Fruit fly (Drosophila melanogaster) whole organism, embryonic: ENCODE data around the gene PPYR1.

Experiments
- Abd-B ChIP-seq: fragments of 200-800 bp; sonication (Bioruptor generic); optimal IDR thresholded peaks from 2 replicates; lab custom pipeline; 2018; ENCODE audit warnings: missing biosample characterization, mild to moderate bottlenecking, missing genetic modification characterization, moderate library complexity
- Adf1 ChIP-seq: fragments of 200-800 bp; sonication (Bioruptor generic); IDR thresholded peaks from 2 replicates; pipeline ENCODE4 v1.3.6; 2022; ENCODE audit warnings: missing biosample characterization, missing genetic modification characterization
- B-H1 ChIP-seq: fragments of 200-800 bp; sonication (Bioruptor generic); IDR thresholded peaks from 3 replicates; pipeline ENCODE4 v1.3.6; 2022; ENCODE audit warnings: missing biosample characterization, missing genetic modification characterization
- CG10147 ChIP-seq: fragments of 200-800 bp; sonication (Bioruptor generic); optimal IDR thresholded peaks from 2 replicates; lab custom pipeline; 2019; ENCODE audit warnings: missing biosample characterization, mild to moderate bottlenecking, missing genetic modification characterization, moderate library complexity
- CG10366 ChIP-seq: fragments of 200-800 bp; sonication (Bioruptor generic); IDR thresholded peaks from 2 replicates; pipeline ENCODE4 v1.3.6; 2022; ENCODE audit warnings: missing biosample characterization, missing genetic modification characterization
- CG11560 ChIP-seq: fragments of 200-800 bp; sonication (Bioruptor generic); IDR thresholded peaks from 3 replicates; pipeline ENCODE4 v1.3.6; 2022; ENCODE audit warnings: missing biosample characterization, missing genetic modification characterization
- CG12219 ChIP-seq: fragments of 200-800 bp; sonication (Bioruptor generic); optimal IDR thresholded peaks from 3 replicates; lab custom pipeline; 2018; ENCODE audit warnings: missing biosample characterization, mild to moderate bottlenecking, missing genetic modification characterization
- CG13123 ChIP-seq: fragments of 200-800 bp; sonication (Bioruptor generic); optimal IDR thresholded peaks from 2 replicates; lab custom pipeline; 2016; ENCODE audit warnings: missing biosample characterization, missing genetic modification characterization
- CG14014 ChIP-seq: fragments of 200-800 bp; sonication (Bioruptor generic); IDR thresholded peaks from 2 replicates; pipeline ENCODE4 v1.3.6; 2022; ENCODE audit warnings: missing biosample characterization, missing genetic modification characterization
- CG15269 ChIP-seq: fragments of 200-800 bp; sonication (Bioruptor generic); optimal IDR thresholded peaks from 2 replicates; lab custom pipeline; 2018; ENCODE audit warnings: missing biosample characterization, mild to moderate bottlenecking, missing genetic modification characterization, moderate library complexity
- CG1529 ChIP-seq: fragments of 200-800 bp; sonication (Bioruptor generic); optimal IDR thresholded peaks from 3 replicates; lab custom pipeline; 2018; ENCODE audit warnings: missing biosample characterization, missing genetic modification characterization
- CG15514 ChIP-seq: fragments of 200-800 bp; sonication (Bioruptor generic); optimal IDR thresholded peaks from 3 replicates; lab custom pipeline; 2017; ENCODE audit warnings: missing biosample characterization, missing genetic modification characterization, mild to moderate bottlenecking, moderate library complexity, missing genetic modification reagents
- CG1647 ChIP-seq: fragments of 200-800 bp; sonication (Bioruptor generic); optimal IDR thresholded peaks from 3 replicates; lab custom pipeline; 2016; ENCODE audit warnings: missing biosample characterization, missing genetic modification characterization
- CG17186 ChIP-seq: fragments of 200-800 bp; sonication (Bioruptor generic); optimal IDR thresholded peaks from 3 replicates; lab custom pipeline; 2017; ENCODE audit warnings: missing biosample characterization, missing genetic modification reagents, missing genetic modification characterization
- CG30020 ChIP-seq: fragments of 200-800 bp; optimal IDR thresholded peaks from 2 replicates; lab custom pipeline; 2019; ENCODE audit warnings: missing biosample characterization, mild to moderate bottlenecking, missing genetic modification characterization, moderate library complexity
- CG30403 ChIP-seq: fragments of 200-800 bp; sonication (Bioruptor generic); optimal IDR thresholded peaks from 3 replicates; lab custom pipeline; 2016; ENCODE audit warnings: missing biosample characterization, missing genetic modification characterization
- CG32532 ChIP-seq: fragments of 200-800 bp; sonication (Bioruptor generic); IDR thresholded peaks from 2 replicates; pipeline ENCODE4 v1.3.6; 2022; ENCODE audit warnings: missing biosample characterization, missing genetic modification characterization
- CG3407 ChIP-seq: fragments of 200-800 bp; sonication (Bioruptor generic); optimal IDR thresholded peaks from 2 replicates; lab custom pipeline; 2018; ENCODE audit warnings: missing biosample characterization, mild to moderate bottlenecking, missing genetic modification characterization
- CG3726 ChIP-seq: fragments of 200-800 bp; sonication (Bioruptor generic); IDR thresholded peaks from 3 replicates; pipeline ENCODE4, ENCODE4 v1.3.6; 2022; ENCODE audit warnings: missing biosample characterization, missing genetic modification characterization
- CG4854 ChIP-seq: fragments of 200-800 bp; sonication (Bioruptor generic); optimal IDR thresholded peaks from 2 replicates; lab custom pipeline; 2016; ENCODE audit warnings: missing biosample characterization, missing genetic modification characterization, inconsistent platforms
- CG6175 ChIP-seq: fragments of 200-800 bp; sonication (Bioruptor generic); IDR thresholded peaks from 3 replicates; pipeline ENCODE4 v1.3.6; 2022; ENCODE audit warnings: missing biosample characterization, missing genetic modification characterization
- CG6272 ChIP-seq: fragments of 200-800 bp; sonication (Bioruptor generic); IDR thresholded peaks from 2 replicates; pipeline ENCODE4 v1.3.6; 2022; ENCODE audit warnings: missing biosample characterization, missing genetic modification characterization
- CG7372 ChIP-seq: fragments of 200-800 bp; sonication (Bioruptor generic); IDR thresholded peaks from 2 replicates; pipeline ENCODE4 v1.3.6; 2022; ENCODE audit warnings: missing biosample characterization, missing genetic modification characterization
- CG8944 ChIP-seq: fragments of 200-800 bp; sonication (Bioruptor generic); optimal IDR thresholded peaks from 3 replicates; lab custom pipeline; 2016; ENCODE audit warnings: missing biosample characterization, missing genetic modification characterization
- Elba2 ChIP-seq: fragments of 200-800 bp; sonication (Bioruptor generic); optimal IDR thresholded peaks from 3 replicates; lab custom pipeline; 2016; ENCODE audit warnings: missing biosample characterization, missing genetic modification characterization
- Hr39 ChIP-seq: fragments of >200 bp; optimal IDR thresholded peaks from 2 replicates; lab custom pipeline; 2017
- Mes4 ChIP-seq: fragments of 200-800 bp; sonication (Bioruptor generic); optimal IDR thresholded peaks from 2 replicates; lab custom pipeline; 2016; ENCODE audit warnings: missing biosample characterization, missing genetic modification characterization
- NC2β ChIP-seq: fragments of 200-800 bp; sonication (Bioruptor generic); optimal IDR thresholded peaks from 2 replicates; lab custom pipeline; 2016; ENCODE audit warnings: missing biosample characterization, missing genetic modification characterization
- Sry-δ ChIP-seq: fragments of 200-800 bp; sonication (Bioruptor generic); optimal IDR thresholded peaks from 2 replicates; lab custom pipeline; 2016; ENCODE audit warnings: missing biosample characterization, missing genetic modification characterization
- Trl ChIP-seq, 3 experiments: fragments of >200 bp in 2 of 3; fragments of 200-800 bp in 1 of 3; sonication (Bioruptor generic) in 1 of 3; optimal IDR thresholded peaks; 2 replicates in 1 of 3; 3 replicates in 2 of 3; lab custom pipeline; 2016 to 2017; ENCODE audit warnings: missing biosample characterization in 1 of 3, missing genetic modification characterization in 1 of 3
- YL-1 ChIP-seq: fragments of 200-800 bp; sonication (Bioruptor generic); optimal IDR thresholded peaks from 3 replicates; lab custom pipeline; 2017; ENCODE audit warnings: missing biosample characterization, mild to moderate bottlenecking, missing genetic modification characterization
- ab ChIP-seq: fragments of 200-800 bp; sonication (Bioruptor generic); optimal IDR thresholded peaks from 2 replicates; lab custom pipeline; 2016; ENCODE audit warnings: missing biosample characterization, missing genetic modification characterization
- ase ChIP-seq: fragments of 200-800 bp; sonication (Bioruptor generic); IDR thresholded peaks from 3 replicates; pipeline ENCODE4 v1.3.6; 2022; ENCODE audit warnings: missing biosample characterization, missing genetic modification characterization
- dysf ChIP-seq: fragments of 200-800 bp; sonication (Bioruptor generic); IDR thresholded peaks from 3 replicates; pipeline ENCODE4 v1.3.6; 2022; ENCODE audit warnings: missing biosample characterization, missing genetic modification characterization
- ems ChIP-seq: fragments of 200-800 bp; sonication (Bioruptor generic); optimal IDR thresholded peaks from 3 replicates; lab custom pipeline; 2016; ENCODE audit warnings: missing biosample characterization, missing genetic modification characterization
- eyg ChIP-seq: fragments of 200-800 bp; sonication (Bioruptor generic); optimal IDR thresholded peaks from 3 replicates; lab custom pipeline; 2016; ENCODE audit warnings: missing biosample characterization, missing genetic modification characterization
- fd64A ChIP-seq: fragments of 200-800 bp; sonication (Bioruptor generic); optimal IDR thresholded peaks from 3 replicates; lab custom pipeline; 2018; ENCODE audit warnings: missing biosample characterization, mild to moderate bottlenecking, missing genetic modification characterization
- ftz-f1 ChIP-seq: fragments of 200-800 bp; sonication (Bioruptor generic); optimal IDR thresholded peaks from 2 replicates; lab custom pipeline; 2016; ENCODE audit warnings: missing biosample characterization, missing genetic modification characterization
- jumu ChIP-seq: fragments of 200-800 bp; sonication (Bioruptor generic); optimal IDR thresholded peaks from 3 replicates; lab custom pipeline; 2016; ENCODE audit warnings: missing biosample characterization, missing genetic modification characterization
- kah ChIP-seq: fragments of 200-800 bp; sonication (Bioruptor generic); optimal IDR thresholded peaks from 2 replicates; lab custom pipeline; 2018; ENCODE audit warnings: missing biosample characterization, mild to moderate bottlenecking, missing genetic modification characterization
- klu ChIP-seq: fragments of 200-800 bp; sonication (Bioruptor generic); IDR thresholded peaks from 2 replicates; pipeline ENCODE4 v1.3.6; 2022; ENCODE audit warnings: missing biosample characterization, missing genetic modification characterization
- nau ChIP-seq: fragments of 200-800 bp; sonication (Bioruptor generic); optimal IDR thresholded peaks from 3 replicates; lab custom pipeline; 2017; ENCODE audit warnings: missing biosample characterization, mild to moderate bottlenecking, missing genetic modification characterization, missing genetic modification reagents
- nerfin-2 ChIP-seq: fragments of 200-800 bp; sonication (Bioruptor generic); IDR thresholded peaks from 2 replicates; pipeline ENCODE4 v1.3.6; 2022; ENCODE audit warnings: missing biosample characterization, missing genetic modification characterization; ENCODE audit not compliant: partially characterized antibody
- odd ChIP-seq: fragments of 200-800 bp; sonication (Bioruptor generic); optimal IDR thresholded peaks from 2 replicates; lab custom pipeline; 2017; ENCODE audit warnings: missing biosample characterization, mild to moderate bottlenecking, missing genetic modification characterization
- onecut ChIP-seq: fragments of 200-800 bp; sonication (Bioruptor generic); IDR thresholded peaks from 2 replicates; pipeline ENCODE4 v1.3.6; 2022; ENCODE audit warnings: missing biosample characterization, missing genetic modification characterization
- peb ChIP-seq: fragments of 200-800 bp; sonication (Bioruptor generic); IDR thresholded peaks from 2 replicates; pipeline ENCODE4 v1.3.6; 2022; ENCODE audit warnings: missing biosample characterization, missing genetic modification characterization
- salm ChIP-seq: fragments of 200-800 bp; sonication (Bioruptor generic); optimal IDR thresholded peaks from 2 replicates; lab custom pipeline; 2018; ENCODE audit warnings: missing biosample characterization, mild to moderate bottlenecking, missing genetic modification characterization
- slbo ChIP-seq: fragments of 200-800 bp; sonication (Bioruptor generic); IDR thresholded peaks from 2 replicates; pipeline ENCODE4 v1.3.6; 2022; ENCODE audit warnings: missing biosample characterization, missing genetic modification characterization
- tap ChIP-seq: fragments of 200-800 bp; optimal IDR thresholded peaks from 3 replicates; lab custom pipeline; 2019; ENCODE audit warnings: missing biosample characterization, mild to moderate bottlenecking, missing genetic modification characterization, moderate library complexity
- ttk ChIP-seq: fragments of 200-800 bp; sonication (Bioruptor generic); IDR thresholded peaks from 2 replicates; pipeline ENCODE4 v2.1.2; 2022; ENCODE audit warnings: missing biosample characterization, missing genetic modification characterization
- usp ChIP-seq: fragments of >200 bp; optimal IDR thresholded peaks from 2 replicates; lab custom pipeline; 2017; ENCODE audit warnings: missing biosample characterization, missing genetic modification characterization
- vfl ChIP-seq: fragments of 200-800 bp; sonication (Bioruptor generic); optimal IDR thresholded peaks from 2 replicates; lab custom pipeline; 2016; ENCODE audit warnings: missing biosample characterization, missing genetic modification characterization

PPYR1 gene

DNA sequence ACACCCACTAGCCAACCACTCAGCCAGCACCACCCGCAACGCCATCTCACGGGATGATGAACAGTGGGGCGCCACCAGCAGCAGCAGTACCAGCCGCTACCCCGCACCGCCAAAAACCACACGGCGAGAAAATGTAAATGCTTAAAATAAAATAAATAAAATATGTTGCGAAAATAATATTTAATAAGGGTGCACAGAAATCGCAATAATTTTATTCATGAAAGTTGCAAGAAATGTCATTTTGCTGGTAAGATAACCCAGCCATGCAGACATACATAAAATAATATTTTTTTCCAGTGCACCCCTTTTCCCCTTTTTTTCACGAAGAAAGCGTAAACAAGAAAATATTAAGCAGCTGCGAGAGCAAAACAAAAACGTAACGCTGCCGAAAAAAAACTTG lies 28.7 kb downstream of the PPYR1 start (continued):
- TF ChIP-seq CG30020 (tag; lab: Kevin White, UChicago) (no peak), CG10366 (GFP tag; lab: Robert Waterston, UW) (no peak; the same call in 1 of the 2 replicates), klu (peak; percentile 49; the same call in 1 of the 2 replicates), Hr39 (lab: Kevin White, UChicago) (no peak), ems (GFP tag; lab: Kevin White, UChicago) (no peak), Sry-δ (no peak), CG30403 (GFP tag; lab: Kevin White, UChicago) (peak; percentile 69), eyg (GFP tag; lab: Kevin White, UChicago) (no peak), nau (GFP tag; lab: Kevin White, UChicago) (peak; percentile 29), YL-1 (GFP tag; lab: Kevin White, UChicago) (no peak), vfl (GFP tag; lab: Kevin White, UChicago) (peak; percentile 15), CG17186 (GFP tag; lab: Kevin White, UChicago) (no peak), ttk (peak; percentile 67; the same call in 1 of the 2 replicates), ab (GFP tag; lab: Kevin White, UChicago) (no peak), B-H1 (GFP tag; lab: Robert Waterston, UW) (peak; percentile 56), ase (GFP tag; lab: Robert Waterston, UW) (peak; percentile 52; the same call in 1 of the 3 replicates), dysf (peak; percentile 74), CG6175 (GFP tag; lab: Robert Waterston, UW) (no peak), Trl (optimal IDR thresholded peaks at IDR 0.05; lab: Kevin White, UChicago) (no peak), Trl (GFP tag; optimal IDR thresholded peaks at IDR 0.05; lab: Kevin White, UChicago) (no peak), CG6272 (GFP tag; lab: Robert Waterston, UW) (peak; percentile 56), CG8944 (GFP tag; lab: Kevin White, UChicago) (no peak), NC2β (GFP tag; lab: Kevin White, UChicago) (no peak), kah (peak; percentile 9), ftz-f1 (no peak), CG1529 (GFP tag; lab: Kevin White, UChicago) (peak; percentile 26), usp (no peak), CG7372 (GFP tag; lab: Robert Waterston, UW) (peak; percentile 36; the same call in 1 of the 2 replicates), salm (no peak), CG10147 (GFP tag; lab: Kevin White, UChicago) (peak; percentile 64), CG11560 (tag; lab: Robert Waterston, UW) (no peak), CG1647 (GFP tag; lab: Kevin White, UChicago) (peak; percentile 32), nerfin-2 (no peak), Adf1 (GFP tag; lab: Robert Waterston, UW) (peak; percentile 19; the same call in 1 of the 2 replicates), CG3726 (no peak), CG14014 (GFP tag; lab: Robert Waterston, UW) (peak; percentile 65), onecut (GFP tag; lab: Robert Waterston, UW) (no peak), tap (peak; percentile 57), CG15269 (peak; percentile 70), peb (GFP tag; lab: Robert Waterston, UW) (no peak), fd64A (no peak), CG12219 (GFP tag; lab: Kevin White, UChicago) (peak; percentile 18), jumu (GFP tag; lab: Kevin White, UChicago) (no peak), CG3407 (GFP tag; lab: Kevin White, UChicago) (peak; percentile 28), Mes4 (GFP tag; lab: Kevin White, UChicago) (no peak), CG32532 (GFP tag; lab: Robert Waterston, UW) (peak; percentile 54; the same call in 1 of the 2 replicates), Abd-B (peak; percentile 40), Elba2 (GFP tag; lab: Kevin White, UChicago) (no peak), CG15514 (GFP tag; lab: Kevin White, UChicago) (peak; percentile 58), odd (GFP tag; lab: Kevin White, UChicago) (peak; percentile 21), CG4854 (GFP tag; lab: Kevin White, UChicago) (no peak), slbo (GFP tag; lab: Robert Waterston, UW) (peak; percentile 79), CG13123 (GFP tag; lab: Kevin White, UChicago) (no peak)
